Fruit fly (Drosophila melanogaster) whole organism, prepupa: ENCODE results near the gene CG12236.
A peak's percentile ranks its signal among the peaks of the same experiment; 100 is the strongest.

ENCODE experiments used
- Blimp-1 ChIP-seq: fragments of 200-800 bp; sonication (Bioruptor generic); optimal IDR thresholded peaks from 3 replicates; lab custom pipeline; 2017; ENCODE audit warnings: missing biosample characterization, missing genetic modification characterization, mild to moderate bottlenecking, moderate library complexity, missing genetic modification reagents
- CG7368 ChIP-seq: fragments of 200-800 bp; sonication (Bioruptor generic); optimal IDR thresholded peaks from 3 replicates; lab custom pipeline; 2016; ENCODE audit warnings: missing biosample characterization, missing genetic modification characterization
- CG8319 ChIP-seq: fragments of 200-800 bp; sonication (Bioruptor generic); optimal IDR thresholded peaks from 3 replicates; lab custom pipeline; 2016; ENCODE audit warnings: missing biosample characterization, missing genetic modification characterization
- CG8632 ChIP-seq: fragments of 200-800 bp; sonication (Bioruptor generic); optimal IDR thresholded peaks from 3 replicates; lab custom pipeline; 2016; ENCODE audit warnings: missing biosample characterization, missing genetic modification characterization
- Eip78C ChIP-seq: fragments of 200-800 bp; sonication (Bioruptor generic); peaks from one replicate; lab custom pipeline; 2016; ENCODE audit warnings: missing biosample characterization, missing genetic modification characterization
- Gug ChIP-seq: fragments of 200-800 bp; sonication (Bioruptor generic); IDR thresholded peaks from 2 replicates; pipeline ENCODE4 v1.3.6; 2022; ENCODE audit warnings: missing biosample characterization, missing genetic modification characterization
- esn ChIP-seq: fragments of 200-800 bp; sonication (Bioruptor generic); optimal IDR thresholded peaks from 2 replicates; lab custom pipeline; 2016; ENCODE audit warnings: missing biosample characterization, mild to moderate bottlenecking, missing genetic modification characterization, moderate library complexity
- topi ChIP-seq: fragments of 200-800 bp; sonication (Bioruptor generic); optimal IDR thresholded peaks from 3 replicates; lab custom pipeline; 2016; ENCODE audit warnings: missing biosample characterization, missing genetic modification characterization

dm6 chrX:5876584-5876983 is 31.4 kb upstream of the CG12236 start, which contains the start of gene mof:
- no peak for TF ChIP-seq topi (GFP tag; lab: Kevin White, UChicago)
- TF ChIP-seq Eip78C (GFP tag; lab: Kevin White, UChicago), result peak; percentile 13
- TF ChIP-seq Gug (GFP tag; lab: Robert Waterston, UW), result no peak
- no peak for TF ChIP-seq esn
- TF ChIP-seq Blimp-1, result no peak
- TF ChIP-seq CG8632 (GFP tag; lab: Kevin White, UChicago), result no peak
- no peak for TF ChIP-seq CG8319
- TF ChIP-seq CG7368, result no peak
